Worm (Caenorhabditis elegans): ENCODE results near the gene cyp-25A1.

- TF ChIP-seq ets-4 (GFP tag; optimal IDR thresholded peaks at IDR 0.05) = no peak
- TF ChIP-seq Y53G8AR.9 (GFP tag; conservative IDR thresholded peaks at IDR 0.05) = no peak
- TF ChIP-seq lag-1 (GFP tag; IDR thresholded peaks at IDR 0.05) = no peak
- TF ChIP-seq pha-4 (tag; optimal IDR thresholded peaks at IDR 0.05) = no peak
- TF ChIP-seq nfya-1 (tag; optimal IDR thresholded peaks at IDR 0.05; ENCODE audit: borderline replicate concordance, insufficient read depth) = no peak
Observed at ce11 chrIII:3878986-3879756, 46.8 kb downstream of the cyp-25A1 start.
